Fruit fly (Drosophila melanogaster): ENCODE data around the gene Saysd1.
A peak's percentile ranks its signal among the peaks of the same experiment; 100 is the strongest.

Gene Saysd1

DNA sequence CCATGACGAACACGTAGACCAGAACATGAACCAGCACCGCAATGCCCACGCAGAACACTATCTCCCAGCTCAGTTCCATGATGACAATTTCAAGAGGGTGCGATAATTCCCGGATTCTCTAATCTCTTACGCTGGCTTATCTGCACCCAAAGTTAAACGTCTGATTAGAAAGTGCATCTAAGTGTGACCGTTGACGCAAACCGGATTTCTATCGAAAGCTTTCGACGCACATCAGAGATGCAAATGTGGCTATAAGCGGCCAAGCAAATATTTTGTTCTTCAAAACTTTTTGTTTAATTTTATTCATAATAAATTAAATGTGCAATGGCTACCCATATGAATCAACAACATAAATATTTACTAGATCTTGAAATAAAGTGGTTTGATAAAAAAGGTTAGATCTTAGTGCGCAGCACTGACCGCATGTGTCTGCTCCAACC lies 47.4 kb upstream of the Saysd1 start, which contains the start of the genes Kdsr and CG11858 (continued):
- TF ChIP-seq CG5180 (GFP tag; optimal IDR thresholded peaks at IDR 0.05) (no peak), CG31365 (tag; optimal IDR thresholded peaks at IDR 0.05) (no peak), ATbp (GFP tag; optimal IDR thresholded peaks at IDR 0.05) (no peak), CG10366 (GFP tag; IDR thresholded peaks at IDR 0.05) (peak; percentile 52), cato (GFP tag; optimal IDR thresholded peaks at IDR 0.05; ENCODE audit: borderline replicate concordance) (no peak), zen (tag; optimal IDR thresholded peaks at IDR 0.05) (peak; percentile 51), otp (GFP tag; IDR thresholded peaks at IDR 0.05) (0 out of 3 replicates have a peak, but pooled peaks have one; percentile 43), Hr51 (GFP tag; optimal IDR thresholded peaks at IDR 0.05) (peak in 1 of 2 experiments; percentile 56), CG17186 (GFP tag; optimal IDR thresholded peaks at IDR 0.05) (peak; percentile 92), jumu (GFP tag; optimal IDR thresholded peaks at IDR 0.05) (peak; percentile 44), CG6791 (GFP tag; IDR thresholded peaks at IDR 0.05; ENCODE audit: partially characterized antibody) (no peak), Abd-B (GFP tag; optimal IDR thresholded peaks at IDR 0.05) (no peak), CG13894 (tag; optimal IDR thresholded peaks at IDR 0.05) (peak; percentile 57), pfk (GFP tag; optimal IDR thresholded peaks at IDR 0.05) (no peak), Awh (GFP tag; IDR thresholded peaks at IDR 0.05) (no peak), CG2129 (GFP tag; IDR thresholded peaks at IDR 0.05; ENCODE audit: partially characterized antibody) (no peak), CG32772 (GFP tag; IDR thresholded peaks at IDR 0.05) (peak; percentile 68), fd3F (GFP tag; optimal IDR thresholded peaks at IDR 0.05) (peak; percentile 47), CG17612 (GFP tag; IDR thresholded peaks at IDR 0.05) (no peak), CG6854 (GFP tag; optimal IDR thresholded peaks at IDR 0.05) (no peak), CG10565 (GFP tag; optimal IDR thresholded peaks at IDR 0.05) (no peak), Meics (GFP tag; optimal IDR thresholded peaks at IDR 0.05) (peak; percentile 61), CG11085 (GFP tag; IDR thresholded peaks at IDR 0.05) (no peak), disco-r (GFP tag; optimal IDR thresholded peaks at IDR 0.05) (peak; percentile 31), rib (GFP tag; IDR thresholded peaks at IDR 0.05) (peak; percentile 38; the same call in 1 of the 2 replicates), tin (GFP tag; optimal IDR thresholded peaks at IDR 0.05) (peak; percentile 34), CG10543 (GFP tag; optimal IDR thresholded peaks at IDR 0.05) (peak; percentile 59), inv (GFP tag; IDR thresholded peaks at IDR 0.05; ENCODE audit: partially characterized antibody) (no peak), hkb (optimal IDR thresholded peaks at IDR 0.05) (peak; percentile 29), hkb (GFP tag; IDR thresholded peaks at IDR 0.05) (peak; percentile 66), oc (tag; optimal IDR thresholded peaks at IDR 0.05) (peak; percentile 67), crp (GFP tag; optimal IDR thresholded peaks at IDR 0.05) (peak in 1 of 2 experiments; percentile 49), CG1792 (GFP tag; optimal IDR thresholded peaks at IDR 0.05) (peak; percentile 40), sens-2 (GFP tag; IDR thresholded peaks at IDR 0.05) (no peak), GATAe (GFP tag; conservative IDR thresholded peaks at IDR 0.05) (peak; percentile 61), nom (GFP tag; optimal IDR thresholded peaks at IDR 0.05) (no peak), bcd (GFP tag; optimal IDR thresholded peaks at IDR 0.05) (no peak), Dip2 (GFP tag; IDR thresholded peaks at IDR 0.05) (no peak), Camta (GFP tag; optimal IDR thresholded peaks at IDR 0.05) (peak; percentile 16), CG18599 (GFP tag; optimal IDR thresholded peaks at IDR 0.05) (no peak), Ravus (GFP tag; IDR thresholded peaks at IDR 0.05) (peak; percentile 11; the same call in 1 of the 2 replicates), mld (GFP tag; IDR thresholded peaks at IDR 0.05; ENCODE audit: partially characterized antibody) (no peak), gce (GFP tag; IDR thresholded peaks at IDR 0.05) (no peak), dmrt99B (tag; optimal IDR thresholded peaks at IDR 0.05) (no peak), tna (GFP tag; IDR thresholded peaks at IDR 0.05; ENCODE audit: partially characterized antibody) (no peak), NC2α (GFP tag; optimal IDR thresholded peaks at IDR 0.05) (no peak), CG34422 (GFP tag; IDR thresholded peaks at IDR 0.05) (peak; percentile 70; the same call in 2 of the 3 replicates), Stat92E (GFP tag; optimal IDR thresholded peaks at IDR 0.05) (no peak), CG9932 (GFP tag; IDR thresholded peaks at IDR 0.05) (peak; percentile 80)

Data from whole organism, embryonic.